Fruit fly (Drosophila melanogaster) whole organism, embryonic: ENCODE measurements around the gene Tango1.

ENCODE experiments used
- Atf6 ChIP-seq: fragments of 200-800 bp; sonication (Bioruptor generic); IDR thresholded peaks from 2 replicates; pipeline ENCODE4 v1.3.6; 2022; ENCODE audit warnings: missing biosample characterization, missing genetic modification characterization
- CG11456 ChIP-seq: fragments of 200-800 bp; sonication (Bioruptor generic); IDR thresholded peaks from 3 replicates; pipeline ENCODE4 v1.3.6; 2022; ENCODE audit warnings: missing biosample characterization, missing genetic modification characterization
- CG11695 ChIP-seq: fragments of 200-800 bp; sonication (Bioruptor generic); IDR thresholded peaks from 3 replicates; pipeline ENCODE4 v1.3.6; 2022; ENCODE audit warnings: missing biosample characterization, missing genetic modification characterization
- CG12104 ChIP-seq: fragments of 200-800 bp; sonication (Bioruptor generic); optimal IDR thresholded peaks from 3 replicates; lab custom pipeline; 2016; ENCODE audit warnings: missing biosample characterization, missing genetic modification characterization
- CG13296 ChIP-seq: fragments of 200-800 bp; sonication (Bioruptor generic); optimal IDR thresholded peaks from 3 replicates; lab custom pipeline; 2018; ENCODE audit warnings: missing biosample characterization, mild to moderate bottlenecking, missing genetic modification characterization
- CG1529 ChIP-seq: fragments of 200-800 bp; sonication (Bioruptor generic); optimal IDR thresholded peaks from 3 replicates; lab custom pipeline; 2018; ENCODE audit warnings: missing biosample characterization, missing genetic modification characterization
- CG17568 ChIP-seq: fragments of 200-800 bp; sonication (Bioruptor generic); optimal IDR thresholded peaks from 2 replicates; lab custom pipeline; 2018; ENCODE audit warnings: missing biosample characterization, mild to moderate bottlenecking, missing genetic modification characterization, moderate library complexity
- CG2199 ChIP-seq: fragments of 200-800 bp; sonication (Bioruptor generic); IDR thresholded peaks from 3 replicates; pipeline ENCODE4 v1.3.6; 2022; ENCODE audit warnings: missing biosample characterization, missing genetic modification characterization
- CG31224 ChIP-seq: fragments of 200-800 bp; sonication (Bioruptor generic); IDR thresholded peaks from 2 replicates; pipeline ENCODE4 v1.3.6; 2022; ENCODE audit warnings: missing biosample characterization, missing genetic modification characterization
- CG34422 ChIP-seq: fragments of 200-800 bp; sonication (Bioruptor generic); IDR thresholded peaks from 3 replicates; pipeline ENCODE4 v1.3.6; 2022; ENCODE audit warnings: missing biosample characterization, missing genetic modification characterization
- CG3847 ChIP-seq: fragments of 200-800 bp; sonication (Bioruptor generic); IDR thresholded peaks from 2 replicates; pipeline ENCODE4 v1.3.6; 2022; ENCODE audit warnings: missing biosample characterization, missing genetic modification characterization
- CG4282 ChIP-seq: fragments of 200-800 bp; sonication (Bioruptor generic); optimal IDR thresholded peaks from 2 replicates; lab custom pipeline; 2016; ENCODE audit warnings: missing biosample characterization, missing genetic modification characterization
- CG4404 ChIP-seq: fragments of 200-800 bp; sonication (Bioruptor generic); IDR thresholded peaks from 2 replicates; pipeline ENCODE4 v1.3.6; 2022; ENCODE audit warnings: missing biosample characterization, missing genetic modification characterization
- CG4617 ChIP-seq: fragments of 200-800 bp; sonication (Bioruptor generic); optimal IDR thresholded peaks from 3 replicates; lab custom pipeline; 2016; ENCODE audit warnings: missing biosample characterization, missing genetic modification characterization, borderline replicate concordance
- CG7372 ChIP-seq: fragments of 200-800 bp; sonication (Bioruptor generic); IDR thresholded peaks from 2 replicates; pipeline ENCODE4 v1.3.6; 2022; ENCODE audit warnings: missing biosample characterization, missing genetic modification characterization
- CG8089 ChIP-seq: fragments of 200-800 bp; sonication (Bioruptor generic); optimal IDR thresholded peaks from 3 replicates; lab custom pipeline; 2016; ENCODE audit warnings: missing biosample characterization, missing genetic modification characterization
- CG8290 ChIP-seq, 3 experiments: fragments of 200-800 bp; sonication (Bioruptor generic); optimal IDR thresholded peaks; 2 replicates each; lab custom pipeline; 2016 to 2019; ENCODE audit warnings: missing biosample characterization in 3 of 3, missing genetic modification characterization in 3 of 3, mild to moderate bottlenecking in 2 of 3, moderate library complexity in 1 of 3
- CG8944 ChIP-seq: fragments of 200-800 bp; sonication (Bioruptor generic); optimal IDR thresholded peaks from 3 replicates; lab custom pipeline; 2016; ENCODE audit warnings: missing biosample characterization, missing genetic modification characterization
- Chrac-16 ChIP-seq: fragments of 200-800 bp; sonication (Bioruptor generic); optimal IDR thresholded peaks from 3 replicates; lab custom pipeline; 2016; ENCODE audit warnings: missing biosample characterization, missing genetic modification characterization
- Eip74EF ChIP-seq, 2 experiments: fragments of 200-800 bp in 1 of 2; fragments of >200 bp in 1 of 2; sonication (Bioruptor generic) in 1 of 2; optimal IDR thresholded peaks; 2 replicates each; lab custom pipeline; 2017 to 2019; ENCODE audit warnings: missing biosample characterization in 2 of 2, missing genetic modification characterization in 2 of 2, mild to moderate bottlenecking in 1 of 2, moderate library complexity in 1 of 2
- Gsc ChIP-seq: fragments of 200-800 bp; sonication (Bioruptor generic); IDR thresholded peaks from 2 replicates; pipeline ENCODE4 v1.3.6; 2022; ENCODE audit warnings: missing biosample characterization, missing genetic modification characterization
- Nf-YC ChIP-seq: fragments of 200-800 bp; optimal IDR thresholded peaks from 3 replicates; lab custom pipeline; 2019; ENCODE audit warnings: missing biosample characterization, mild to moderate bottlenecking, missing genetic modification characterization, moderate library complexity
- Ptx1 ChIP-seq: fragments of 200-800 bp; sonication (Bioruptor generic); IDR thresholded peaks from 2 replicates; pipeline ENCODE4 v1.3.6; 2022; ENCODE audit warnings: missing biosample characterization, missing genetic modification characterization
- Ravus ChIP-seq: fragments of 200-800 bp; sonication (Bioruptor generic); IDR thresholded peaks from 2 replicates; pipeline ENCODE4 v1.3.6; 2022; ENCODE audit warnings: missing biosample characterization, missing genetic modification characterization
- Ssrp ChIP-seq: fragments of 200-800 bp; sonication (Bioruptor generic); optimal IDR thresholded peaks from 2 replicates; lab custom pipeline; 2018; ENCODE audit warnings: missing biosample characterization, mild to moderate bottlenecking, missing genetic modification characterization, moderate library complexity
- Xbp1 ChIP-seq: fragments of 200-800 bp; sonication (Bioruptor generic); optimal IDR thresholded peaks from 3 replicates; lab custom pipeline; 2016; ENCODE audit warnings: missing biosample characterization, mild to moderate bottlenecking, missing genetic modification characterization
- abd-A ChIP-seq: fragments of 200-800 bp; sonication (Bioruptor generic); optimal IDR thresholded peaks from 3 replicates; lab custom pipeline; 2019; ENCODE audit warnings: missing biosample characterization, mild to moderate bottlenecking, missing genetic modification characterization, moderate library complexity
- crc ChIP-seq: fragments of 200-800 bp; sonication (Bioruptor generic); optimal IDR thresholded peaks from 2 replicates; lab custom pipeline; 2016; ENCODE audit warnings: missing biosample characterization, missing genetic modification characterization
- dan ChIP-seq: fragments of 200-800 bp; sonication (Bioruptor generic); IDR thresholded peaks from 2 replicates; pipeline ENCODE4 v1.3.6; 2022; ENCODE audit warnings: missing biosample characterization, missing genetic modification characterization
- emc ChIP-seq: fragments of 200-800 bp; sonication (Bioruptor generic); optimal IDR thresholded peaks from 2 replicates; lab custom pipeline; 2016; ENCODE audit warnings: missing biosample characterization, missing genetic modification characterization
- gsb ChIP-seq: fragments of 200-800 bp; sonication (Bioruptor generic); IDR thresholded peaks from 2 replicates; pipeline ENCODE4 v1.3.6; 2022; ENCODE audit warnings: missing biosample characterization, missing genetic modification characterization
- gsb-n ChIP-seq: fragments of 200-800 bp; sonication (Bioruptor generic); optimal IDR thresholded peaks from 3 replicates; lab custom pipeline; 2018; ENCODE audit warnings: missing biosample characterization, mild to moderate bottlenecking, missing genetic modification characterization
- her ChIP-seq: fragments of 200-800 bp; sonication (Bioruptor generic); optimal IDR thresholded peaks from 2 replicates; lab custom pipeline; 2016; ENCODE audit warnings: missing biosample characterization, missing genetic modification characterization
- jing ChIP-seq: fragments of 200-800 bp; sonication (Bioruptor generic); optimal IDR thresholded peaks from 2 replicates; lab custom pipeline; 2018; ENCODE audit warnings: missing biosample characterization, mild to moderate bottlenecking, missing genetic modification characterization
- lmd ChIP-seq: fragments of 200-800 bp; sonication (Bioruptor generic); IDR thresholded peaks from 2 replicates; pipeline ENCODE4 v1.3.6; 2022; ENCODE audit warnings: missing biosample characterization, missing genetic modification characterization
- mam ChIP-seq: fragments of 200-800 bp; sonication (Bioruptor generic); optimal IDR thresholded peaks from 3 replicates; lab custom pipeline; 2016; ENCODE audit warnings: missing biosample characterization, missing genetic modification characterization
- nau ChIP-seq: fragments of 200-800 bp; sonication (Bioruptor generic); optimal IDR thresholded peaks from 3 replicates; lab custom pipeline; 2017; ENCODE audit warnings: missing biosample characterization, mild to moderate bottlenecking, missing genetic modification characterization, missing genetic modification reagents
- nerfin-2 ChIP-seq: fragments of 200-800 bp; sonication (Bioruptor generic); IDR thresholded peaks from 2 replicates; pipeline ENCODE4 v1.3.6; 2022; ENCODE audit warnings: missing biosample characterization, missing genetic modification characterization; ENCODE audit not compliant: partially characterized antibody
- nmo ChIP-seq: fragments of 200-800 bp; sonication (Bioruptor generic); optimal IDR thresholded peaks from 2 replicates; lab custom pipeline; 2018; ENCODE audit warnings: missing biosample characterization, mild to moderate bottlenecking, missing genetic modification characterization, moderate library complexity
- oc ChIP-seq: fragments of 200-800 bp; sonication (Bioruptor generic); optimal IDR thresholded peaks from 2 replicates; lab custom pipeline; 2018; ENCODE audit warnings: missing biosample characterization, mild to moderate bottlenecking, missing genetic modification characterization, moderate library complexity
- pb ChIP-seq: fragments of 200-800 bp; sonication (Bioruptor generic); optimal IDR thresholded peaks from 3 replicates; lab custom pipeline; 2016; ENCODE audit warnings: missing biosample characterization, missing genetic modification characterization
- prd ChIP-seq, 3 experiments: fragments of >200 bp in 2 of 3; fragments of 200-800 bp in 1 of 3; sonication (Bioruptor generic) in 1 of 3; optimal IDR thresholded peaks in 2 of 3; IDR thresholded peaks in 1 of 3; 2 replicates in 2 of 3; 3 replicates in 1 of 3; pipeline versions ENCODE4 v1.3.6 to Lab custom; 2017 to 2022; ENCODE audit warnings: missing biosample characterization in 1 of 3, missing genetic modification characterization in 1 of 3
- row ChIP-seq: fragments of 200-800 bp; sonication (Bioruptor generic); IDR thresholded peaks from 3 replicates; pipeline ENCODE4 v1.3.6; 2022; ENCODE audit warnings: missing biosample characterization, missing genetic modification characterization
- sens ChIP-seq: fragments of 200-800 bp; sonication (Bioruptor generic); peaks from one replicate; lab custom pipeline; 2016; ENCODE audit warnings: missing biosample characterization, missing genetic modification characterization
- sima ChIP-seq: fragments of 200-800 bp; sonication (Bioruptor generic); optimal IDR thresholded peaks from 2 replicates; lab custom pipeline; 2016; ENCODE audit warnings: missing biosample characterization, missing genetic modification characterization
- slp2 ChIP-seq: fragments of 200-800 bp; sonication (Bioruptor generic); optimal IDR thresholded peaks from 2 replicates; lab custom pipeline; 2016; ENCODE audit warnings: missing biosample characterization, missing genetic modification characterization
- tap ChIP-seq: fragments of 200-800 bp; optimal IDR thresholded peaks from 3 replicates; lab custom pipeline; 2019; ENCODE audit warnings: missing biosample characterization, mild to moderate bottlenecking, missing genetic modification characterization, moderate library complexity
- unpg ChIP-seq: fragments of 200-800 bp; sonication (Bioruptor generic); optimal IDR thresholded peaks from 3 replicates; lab custom pipeline; 2018; ENCODE audit warnings: missing biosample characterization, mild to moderate bottlenecking, missing genetic modification characterization, moderate library complexity
- wor ChIP-seq: fragments of 200-800 bp; sonication (Bioruptor generic); IDR thresholded peaks from 2 replicates; pipeline ENCODE4 v1.3.6; 2022; ENCODE audit warnings: missing biosample characterization, missing genetic modification characterization
- zf30C ChIP-seq: fragments of 200-800 bp; sonication (Bioruptor generic); optimal IDR thresholded peaks from 3 replicates; lab custom pipeline; 2018; ENCODE audit warnings: missing biosample characterization, mild to moderate bottlenecking, missing genetic modification characterization

Gene Tango1

DNA sequence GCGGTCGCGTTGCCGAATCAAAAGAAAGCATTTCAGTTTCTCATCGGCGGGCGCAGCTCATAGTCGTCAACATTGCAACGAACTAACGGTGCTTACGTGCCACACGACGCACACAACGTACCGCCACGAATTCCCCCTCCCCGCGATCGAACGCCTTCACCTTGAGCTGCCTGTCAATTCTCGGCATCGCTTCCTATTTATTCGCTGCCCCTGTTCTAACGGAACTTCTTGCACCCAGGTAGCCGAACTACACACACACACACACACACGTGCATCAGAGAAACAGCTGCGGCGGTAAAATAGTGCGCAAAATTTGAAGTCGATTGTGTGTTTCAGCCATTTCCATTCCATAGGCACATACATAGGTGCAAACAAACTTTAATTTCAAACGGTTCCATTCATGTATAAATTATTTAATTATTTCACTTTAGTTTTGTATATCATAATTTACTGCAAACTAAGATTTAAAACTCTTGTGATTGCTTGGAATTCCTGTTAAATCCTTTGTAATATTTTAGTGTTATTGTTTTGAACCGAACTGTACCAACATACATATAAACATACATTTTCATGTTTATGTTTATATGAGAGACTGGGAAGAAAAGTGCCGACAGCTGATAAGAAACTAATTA is 37.7 kb upstream of the Tango1 start (continued):
- TF ChIP-seq CG2199 (GFP tag; lab: Robert Waterston, UW): 0 out of 3 replicates have a peak, but pooled peaks have one; percentile 39
- TF ChIP-seq CG12104: no peak
- TF ChIP-seq mam (GFP tag; lab: Kevin White, UChicago): no peak
- no peak for TF ChIP-seq abd-A
- no peak for TF ChIP-seq Xbp1 (GFP tag; lab: Kevin White, UChicago)
- TF ChIP-seq CG34422 (GFP tag; lab: Robert Waterston, UW): no peak
- TF ChIP-seq Ptx1 (GFP tag; lab: Robert Waterston, UW): 0 out of 2 replicates have a peak, but pooled peaks have one; percentile 18
- TF ChIP-seq jing (GFP tag; lab: Kevin White, UChicago): no peak
- TF ChIP-seq Eip74EF (GFP tag; optimal IDR thresholded peaks at IDR 0.05; lab: Kevin White, UChicago): no peak
- 0 out of 2 replicates have a peak, but pooled peaks have one; percentile 13 for TF ChIP-seq lmd (GFP tag; lab: Robert Waterston, UW)
- peak; percentile 12 for TF ChIP-seq nmo (GFP tag; lab: Kevin White, UChicago)
- TF ChIP-seq unpg (GFP tag; lab: Kevin White, UChicago): peak; percentile 39
- no peak for TF ChIP-seq slp2
- TF ChIP-seq Ssrp (tag; lab: Kevin White, UChicago): peak; percentile 18
- no peak for TF ChIP-seq gsb (GFP tag; lab: Robert Waterston, UW)
- no peak for TF ChIP-seq CG4617 (GFP tag; lab: Kevin White, UChicago)
- peak; percentile 55; the same call in 2 of the 3 replicates for TF ChIP-seq CG11695 (GFP tag; lab: Robert Waterston, UW)
- no peak for TF ChIP-seq prd (optimal IDR thresholded peaks at IDR 0.05; lab: Kevin White, UChicago)
- TF ChIP-seq prd (GFP tag; IDR thresholded peaks at IDR 0.05; lab: Robert Waterston, UW): no peak
- no peak for TF ChIP-seq CG3847 (GFP tag; lab: Robert Waterston, UW)
- TF ChIP-seq CG8290 (GFP tag; optimal IDR thresholded peaks at IDR 0.05; lab: Kevin White, UChicago): peak; percentile 1
- no peak for TF ChIP-seq CG8290 (tag; optimal IDR thresholded peaks at IDR 0.05; lab: Kevin White, UChicago)
- TF ChIP-seq CG31224: 0 out of 2 replicates have a peak, but pooled peaks have one; percentile 13
- no peak for TF ChIP-seq CG4282 (GFP tag; lab: Kevin White, UChicago)
- TF ChIP-seq crc (GFP tag; lab: Kevin White, UChicago): no peak
- TF ChIP-seq CG8089 (GFP tag; lab: Kevin White, UChicago): no peak
- no peak for TF ChIP-seq pb (GFP tag; lab: Kevin White, UChicago)
- no peak for TF ChIP-seq her (GFP tag; lab: Kevin White, UChicago)
- no peak for TF ChIP-seq CG17568 (GFP tag; lab: Kevin White, UChicago)
- TF ChIP-seq CG7372: no peak
- no peak for TF ChIP-seq zf30C (GFP tag; lab: Kevin White, UChicago)
- no peak for TF ChIP-seq CG1529 (GFP tag; lab: Kevin White, UChicago)
- peak; percentile 44; the same call in 1 of the 2 replicates for TF ChIP-seq Atf6 (GFP tag; lab: Robert Waterston, UW)
- peak; percentile 38; the same call in 1 of the 3 replicates for TF ChIP-seq row (GFP tag; lab: Robert Waterston, UW)
- TF ChIP-seq sens (GFP tag; lab: Kevin White, UChicago): peak; percentile 31
- TF ChIP-seq nerfin-2 (GFP tag; lab: Robert Waterston, UW): no peak
- TF ChIP-seq CG4404: no peak
- no peak for TF ChIP-seq Gsc (GFP tag; lab: Robert Waterston, UW)
- no peak for TF ChIP-seq sima (GFP tag; lab: Kevin White, UChicago)
- peak; percentile 10 for TF ChIP-seq nau (GFP tag; lab: Kevin White, UChicago)
- TF ChIP-seq CG11456 (GFP tag; lab: Robert Waterston, UW): 0 out of 3 replicates have a peak, but pooled peaks have one; percentile 20
- TF ChIP-seq wor (GFP tag; lab: Robert Waterston, UW): no peak
- no peak for TF ChIP-seq Ravus
- no peak for TF ChIP-seq CG8944
- no peak for TF ChIP-seq oc (tag; lab: Kevin White, UChicago)
- no peak for TF ChIP-seq Nf-YC (tag; lab: Kevin White, UChicago)
- peak; percentile 9 for TF ChIP-seq gsb-n (tag; lab: Kevin White, UChicago)
- TF ChIP-seq Chrac-16 (GFP tag; lab: Kevin White, UChicago): no peak
- TF ChIP-seq emc: no peak
- TF ChIP-seq dan (GFP tag; lab: Robert Waterston, UW): no peak
- peak; percentile 24 for TF ChIP-seq tap
- no peak for TF ChIP-seq CG13296 (GFP tag; lab: Kevin White, UChicago)
